Worm (Caenorhabditis elegans): ENCODE results near the gene ZK262.9.

DNA sequence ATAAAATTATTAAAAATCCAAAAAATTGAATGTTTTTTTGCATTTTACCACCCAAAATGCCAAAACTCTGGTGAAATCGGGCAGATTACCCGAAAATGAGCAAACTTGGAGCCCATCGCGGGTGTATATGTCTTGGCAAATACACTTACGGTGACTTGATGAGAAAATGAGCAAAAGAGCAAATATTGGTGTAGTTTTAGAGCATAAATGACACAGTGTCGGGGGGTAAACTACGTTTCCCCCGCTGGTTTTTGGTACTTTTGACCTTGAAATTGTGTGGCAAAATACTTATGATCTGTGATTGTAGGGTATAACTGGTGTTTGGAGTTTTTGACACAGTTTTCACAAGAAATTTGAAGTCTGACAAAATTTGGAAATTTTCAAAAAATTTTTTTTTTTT, 26.7 kb upstream of the ZK262.9 start, which contains the start of gene ZK262.2:
- TF ChIP-seq sea-1 (GFP tag; conservative IDR thresholded peaks at IDR 0.05) = no peak
- no peak for TF ChIP-seq hmg-4 (GFP tag; optimal IDR thresholded peaks at IDR 0.05)
- TF ChIP-seq hnd-1 (tag; optimal IDR thresholded peaks at IDR 0.05) = no peak
- TF ChIP-seq scrt-1 (GFP tag; IDR thresholded peaks at IDR 0.05) = no peak
- TF ChIP-seq pes-1 (GFP tag; IDR thresholded peaks at IDR 0.05) = no peak
- no peak for TF ChIP-seq ama-1 (optimal IDR thresholded peaks at IDR 0.05)
- no peak for TF ChIP-seq B0310.2 (tag; optimal IDR thresholded peaks at IDR 0.05)
- TF ChIP-seq ceh-36 (tag; optimal IDR thresholded peaks at IDR 0.05) = no peak
- TF ChIP-seq F13C5.2 (tag; optimal IDR thresholded peaks at IDR 0.05) = no peak
- no peak for TF ChIP-seq tbx-11 (GFP tag; IDR thresholded peaks at IDR 0.05)
- TF ChIP-seq tbx-37 (GFP tag; conservative IDR thresholded peaks at IDR 0.05) = no peak
- TF ChIP-seq ceh-13 (GFP tag; optimal IDR thresholded peaks at IDR 0.05) = no peak
- TF ChIP-seq hmbx-1 (tag; optimal IDR thresholded peaks at IDR 0.05) = no peak

All from whole organism, early embryonic.